Worm (Caenorhabditis elegans) whole organism, L4/young adult: ENCODE data around the gene B0244.15.

Experiments
- W03F9.2 ChIP-seq: fragments of 150-350 bp; optimal IDR thresholded peaks from 2 replicates; lab custom pipeline; 2014; ENCODE audit warnings: missing biosample characterization, missing genetic modification characterization
- dao-5 ChIP-seq: sonication (generic microtip); optimal IDR thresholded peaks from 2 replicates; lab custom pipeline; 2016; ENCODE audit warnings: missing genotype, missing genetic modification characterization, moderate library complexity, missing compliant biosample characterization

DNA sequence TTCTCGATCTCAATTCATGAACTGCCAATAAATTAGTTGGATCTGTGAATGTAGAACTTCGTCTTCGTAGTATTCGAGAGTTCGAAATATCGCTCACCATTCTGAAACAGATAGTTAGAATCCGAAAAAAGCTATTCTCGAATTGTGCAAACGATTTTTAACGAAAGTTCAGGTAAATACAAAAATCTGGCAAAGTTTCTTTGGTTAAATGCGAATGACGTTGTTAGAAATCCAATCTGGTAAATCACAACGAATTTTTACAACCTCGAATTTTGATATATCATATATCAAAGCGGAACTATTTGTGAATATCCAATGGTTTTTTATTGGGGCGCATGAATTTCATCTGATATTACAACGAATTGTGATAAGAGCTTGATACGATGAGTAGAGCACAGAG is 34.0 kb upstream of the B0244.15 start, which contains the start of gene hpo-28:
- no peak for TF ChIP-seq dao-5
- TF ChIP-seq W03F9.2: no peak
